Worm (Caenorhabditis elegans): Measurements from ENCODE around the gene R02D5.24.
A peak's percentile ranks its signal among the peaks of the same experiment; 100 is the strongest.

The R02D5.24 gene

ce11 chrV:14523788-14524582 lies 22.8 kb downstream of the R02D5.24 start, which contains the start of gene ril-1 (continued):
- TF ChIP-seq elt-4 (tag; optimal IDR thresholded peaks at IDR 0.05) (no peak), fax-1 (tag; optimal IDR thresholded peaks at IDR 0.05) (peak; percentile 12), nhr-11 (tag; optimal IDR thresholded peaks at IDR 0.05) (no peak), nfya-1 (tag; optimal IDR thresholded peaks at IDR 0.05) (peak; percentile 29), ceh-34 (tag; optimal IDR thresholded peaks at IDR 0.05) (no peak), hlh-30 (tag; optimal IDR thresholded peaks at IDR 0.05; ENCODE audit: insufficient read depth) (no peak), gmeb-2 (tag; optimal IDR thresholded peaks at IDR 0.05) (peak; percentile 34), ceh-18 (tag; optimal IDR thresholded peaks at IDR 0.05) (no peak), hlh-13 (GFP tag; optimal IDR thresholded peaks at IDR 0.05) (no peak), hlh-8 (tag; optimal IDR thresholded peaks at IDR 0.05) (no peak), sox-4 (tag; optimal IDR thresholded peaks at IDR 0.05) (peak; percentile 23), ceh-14 (tag; optimal IDR thresholded peaks at IDR 0.05) (peak; percentile 8), madf-2 (tag; optimal IDR thresholded peaks at IDR 0.05) (no peak), sox-2 (GFP tag; IDR thresholded peaks at IDR 0.05) (no peak), pat-9 (tag; optimal IDR thresholded peaks at IDR 0.05) (peak; percentile 18), pha-2 (tag; optimal IDR thresholded peaks at IDR 0.05) (no peak), fkh-10 (GFP tag; optimal IDR thresholded peaks at IDR 0.05) (no peak), unc-86 (tag; optimal IDR thresholded peaks at IDR 0.05) (peak; percentile 33), sdc-2 (tag; optimal IDR thresholded peaks at IDR 0.05) (no peak), syd-9 (tag; optimal IDR thresholded peaks at IDR 0.05) (no peak), ets-4 (tag; optimal IDR thresholded peaks at IDR 0.05) (no peak), ztf-16 (tag; optimal IDR thresholded peaks at IDR 0.05) (peak; percentile 62), nhr-232 (tag; optimal IDR thresholded peaks at IDR 0.05) (no peak), hlh-15 (tag; optimal IDR thresholded peaks at IDR 0.05) (no peak), lim-6 (tag; optimal IDR thresholded peaks at IDR 0.05) (no peak), ceh-30 (tag; optimal IDR thresholded peaks at IDR 0.05) (no peak), pag-3 (tag; optimal IDR thresholded peaks at IDR 0.05; ENCODE audit: borderline replicate concordance) (no peak), C08G9.2 (tag; optimal IDR thresholded peaks at IDR 0.05) (no peak), hlh-6 (tag; optimal IDR thresholded peaks at IDR 0.05) (no peak), pros-1 (tag; optimal IDR thresholded peaks at IDR 0.05) (no peak), fkh-6 (tag; optimal IDR thresholded peaks at IDR 0.05) (peak; percentile 10), ttx-3 (tag; optimal IDR thresholded peaks at IDR 0.05) (peak; percentile 53), ceh-2 (tag; optimal IDR thresholded peaks at IDR 0.05) (no peak), npax-4 (tag; optimal IDR thresholded peaks at IDR 0.05) (peak; percentile 7), T23F11.4 (GFP tag; optimal IDR thresholded peaks at IDR 0.05) (peak; percentile 15), odd-2 (tag; optimal IDR thresholded peaks at IDR 0.05) (no peak), Y22D7AL.16 (tag; optimal IDR thresholded peaks at IDR 0.05) (no peak), ahr-1 (tag; optimal IDR thresholded peaks at IDR 0.05) (no peak), F13H6.1 (tag; optimal IDR thresholded peaks at IDR 0.05) (no peak)

- no peak for TF ChIP-seq hlh-6 (tag; optimal IDR thresholded peaks at IDR 0.05)
- TF ChIP-seq fkh-6 (tag; optimal IDR thresholded peaks at IDR 0.05): no peak
- TF ChIP-seq F13H6.1 (tag; optimal IDR thresholded peaks at IDR 0.05): no peak
- TF ChIP-seq pat-9 (tag; optimal IDR thresholded peaks at IDR 0.05): no peak
- no peak for TF ChIP-seq nhr-232 (tag; optimal IDR thresholded peaks at IDR 0.05)
- no peak for TF ChIP-seq ceh-6 (GFP tag; optimal IDR thresholded peaks at IDR 0.05)
- no peak for TF ChIP-seq sox-2 (GFP tag; IDR thresholded peaks at IDR 0.05)
- no peak for TF ChIP-seq ceh-18 (tag; optimal IDR thresholded peaks at IDR 0.05)
- TF ChIP-seq ceh-14 (tag; optimal IDR thresholded peaks at IDR 0.05): no peak
- TF ChIP-seq pha-2 (tag; optimal IDR thresholded peaks at IDR 0.05): no peak
- TF ChIP-seq ceh-2 (tag; optimal IDR thresholded peaks at IDR 0.05): no peak
- no peak for TF ChIP-seq elt-4 (tag; optimal IDR thresholded peaks at IDR 0.05)
- TF ChIP-seq ets-4 (tag; optimal IDR thresholded peaks at IDR 0.05): no peak
- no peak for TF ChIP-seq dve-1 (tag; optimal IDR thresholded peaks at IDR 0.05)
- no peak for TF ChIP-seq ceh-48 (tag; optimal IDR thresholded peaks at IDR 0.05)
- TF ChIP-seq pha-4 (tag; optimal IDR thresholded peaks at IDR 0.05): no peak
- no peak for TF ChIP-seq eyg-1 (tag; optimal IDR thresholded peaks at IDR 0.05)
- no peak for TF ChIP-seq ztf-16 (tag; optimal IDR thresholded peaks at IDR 0.05)
- TF ChIP-seq ceh-45 (GFP tag; IDR thresholded peaks at IDR 0.05): no peak
- no peak for TF ChIP-seq pros-1 (tag; optimal IDR thresholded peaks at IDR 0.05)
Observed at ce11 chrV:14525089-14525488, 23.9 kb downstream of the R02D5.24 start, which contains the start of gene hda-1. Gene hda-1, plus strand, starts transcription at chrV:14525389.
